Worm (Caenorhabditis elegans) whole organism, midembryonic: ENCODE data around the gene C18H9.6.

Experiments
- cog-1 ChIP-seq: sonication (generic microtip); optimal IDR thresholded peaks from 2 replicates; lab custom pipeline; 2016; ENCODE audit warnings: missing genetic modification characterization, missing compliant biosample characterization
- med-1 ChIP-seq: sonication (generic microtip); optimal IDR thresholded peaks from 2 replicates; lab custom pipeline; 2017; ENCODE audit warnings: missing genetic modification characterization, mild to moderate bottlenecking, missing compliant biosample characterization, antibody characterized with exemption, missing genetic modification reagents; ENCODE audit not compliant: insufficient read depth
- ref-1 ChIP-seq: fragments of 200-800 bp; sonication (Bioruptor generic); conservative IDR thresholded peaks from 2 replicates; pipeline ENCODE4 v1.3.6; 2022; ENCODE audit warnings: missing genetic modification reagents, missing genetic modification characterization, missing compliant biosample characterization
- ztf-29 ChIP-seq: fragments of 200-800 bp; sonication (Bioruptor generic); IDR thresholded peaks from 2 replicates; pipeline ENCODE4 v1.3.6; 2022; ENCODE audit warnings: missing genetic modification reagents, missing genetic modification characterization, missing compliant biosample characterization

DNA sequence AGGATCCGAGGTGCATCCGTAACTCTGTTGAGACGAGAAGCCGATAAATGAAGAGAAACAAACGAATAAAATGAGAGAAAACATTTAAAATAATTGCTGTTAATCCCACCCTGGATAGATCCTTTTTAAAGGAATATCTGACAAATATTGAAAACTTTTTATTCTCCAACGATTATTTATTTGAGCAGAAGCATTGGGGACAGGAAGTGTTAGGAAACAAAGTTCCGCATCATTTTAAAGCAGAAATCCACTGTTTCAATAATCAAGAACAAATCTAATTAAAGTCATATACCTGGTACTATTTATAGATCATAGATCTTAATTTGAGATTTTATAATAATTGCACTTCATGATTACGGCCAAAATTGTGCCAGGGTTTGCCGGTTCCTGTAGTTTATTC, 49.5 kb upstream of the C18H9.6 start, which contains the start of gene F41G3.20:
- TF ChIP-seq cog-1 (tag; lab: Kevin White, UChicago), result no peak
- TF ChIP-seq ref-1 (GFP tag; lab: Robert Waterston, UW), result no peak
- TF ChIP-seq ztf-29 (GFP tag; lab: Robert Waterston, UW), result no peak
- no peak for TF ChIP-seq med-1 (GFP tag; lab: Kevin White, UChicago)
